Fruit fly (Drosophila melanogaster): ENCODE results near the gene GCC185.

Gene GCC185

dm6 chr3R:11974631-11975030 lies 35.9 kb upstream of the GCC185 start, which contains the start of gene Tango9 (continued):
- TF ChIP-seq CG4707 (GFP tag; optimal IDR thresholded peaks at IDR 0.05) (no peak), emc (GFP tag; optimal IDR thresholded peaks at IDR 0.05) (no peak), usp (GFP tag; optimal IDR thresholded peaks at IDR 0.05) (no peak), CG4820 (GFP tag; optimal IDR thresholded peaks at IDR 0.05) (no peak), Jarid2 (GFP tag; optimal IDR thresholded peaks at IDR 0.05) (no peak), CG12219 (GFP tag; optimal IDR thresholded peaks at IDR 0.05) (no peak), CG12744 (GFP tag; optimal IDR thresholded peaks at IDR 0.05) (no peak), bowl (GFP tag; IDR thresholded peaks at IDR 0.05) (no peak), Oaz (GFP tag; IDR thresholded peaks at IDR 0.05) (no peak), BtbVII (GFP tag; optimal IDR thresholded peaks at IDR 0.05) (no peak), Fer2 (tag; optimal IDR thresholded peaks at IDR 0.05) (no peak), mam (GFP tag; optimal IDR thresholded peaks at IDR 0.05) (no peak), Trl (optimal IDR thresholded peaks at IDR 0.05) (no peak), Trl (GFP tag; optimal IDR thresholded peaks at IDR 0.05) (no peak), CG3838 (GFP tag; optimal IDR thresholded peaks at IDR 0.05) (no peak), danr (GFP tag; IDR thresholded peaks at IDR 0.05) (no peak), CG5245 (GFP tag; optimal IDR thresholded peaks at IDR 0.05) (no peak), CG14667 (GFP tag; IDR thresholded peaks at IDR 0.05) (no peak), jigr1 (GFP tag; IDR thresholded peaks at IDR 0.05) (no peak), Hr3 (GFP tag; optimal IDR thresholded peaks at IDR 0.05) (no peak), lab (GFP tag; optimal IDR thresholded peaks at IDR 0.05) (no peak), Taf1 (GFP tag; IDR thresholded peaks at IDR 0.05) (no peak), CG4282 (GFP tag; optimal IDR thresholded peaks at IDR 0.05) (no peak), CG1233 (GFP tag; optimal IDR thresholded peaks at IDR 0.05) (no peak), peb (GFP tag; IDR thresholded peaks at IDR 0.05) (no peak), esg (GFP tag; conservative IDR thresholded peaks at IDR 0.05) (no peak), CG2202 (tag; optimal IDR thresholded peaks at IDR 0.05) (no peak), pzg (GFP tag; optimal IDR thresholded peaks at IDR 0.05) (peak; percentile 87), ase (GFP tag; IDR thresholded peaks at IDR 0.05) (no peak), nerfin-2 (GFP tag; IDR thresholded peaks at IDR 0.05; ENCODE audit: partially characterized antibody) (no peak), Hr78 (GFP tag; optimal IDR thresholded peaks at IDR 0.05) (no peak), Ets97D (GFP tag; optimal IDR thresholded peaks at IDR 0.05) (peak; percentile 88), CG3407 (GFP tag; optimal IDR thresholded peaks at IDR 0.05) (no peak), CG16815 (GFP tag; optimal IDR thresholded peaks at IDR 0.05) (no peak), CG13296 (GFP tag; optimal IDR thresholded peaks at IDR 0.05) (no peak), zen2 (GFP tag; IDR thresholded peaks at IDR 0.05; ENCODE audit: partially characterized antibody) (no peak), Rfx (GFP tag; IDR thresholded peaks at IDR 0.05) (peak; percentile 13; the same call in 1 of the 2 replicates)

DNA sequence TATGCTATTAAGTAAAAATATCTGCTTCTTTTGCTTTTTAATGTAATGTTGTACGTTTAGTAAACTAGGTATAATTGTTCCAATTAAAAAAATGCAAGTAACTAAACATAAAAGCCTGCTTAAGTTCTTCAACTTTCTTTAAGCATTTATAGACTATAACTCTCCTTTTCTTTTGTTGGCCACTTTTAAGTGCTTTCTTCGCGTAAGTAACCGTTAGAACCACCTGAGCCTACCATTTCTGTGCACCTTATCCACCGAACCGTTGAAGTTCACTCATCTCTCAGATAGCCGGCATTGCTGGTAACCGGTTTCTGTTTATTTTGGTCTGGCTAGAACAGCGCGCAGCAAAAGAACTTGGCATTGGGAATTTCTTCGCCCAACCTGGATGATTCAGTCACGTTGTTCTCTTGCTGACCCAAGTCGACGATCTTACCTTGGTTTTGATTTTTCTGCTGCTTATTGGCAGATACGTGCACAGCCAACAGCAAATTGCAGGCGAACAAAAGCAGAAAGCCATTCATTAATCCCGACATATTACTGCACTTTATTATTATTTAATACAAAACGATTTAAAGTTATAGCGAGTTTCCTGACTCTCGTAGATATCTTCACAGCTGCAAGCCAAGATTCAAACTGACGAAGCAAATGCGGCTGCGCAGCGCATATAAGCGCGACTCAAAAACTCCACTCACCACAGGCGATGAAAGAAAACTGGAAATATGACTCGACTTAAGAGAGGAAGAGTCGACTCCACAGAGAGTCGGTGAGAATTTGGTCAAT lies 33.8 kb upstream of the GCC185 start, which contains the start of gene CG10005:
Gene CG10005, minus strand, starts transcription at position 642 of the 780 bp plus-strand sequence.
- TF ChIP-seq Mad (GFP tag; optimal IDR thresholded peaks at IDR 0.05): no peak
- no peak for TF ChIP-seq CG14965 (GFP tag; optimal IDR thresholded peaks at IDR 0.05; ENCODE audit: borderline replicate concordance)
- no peak for TF ChIP-seq dpn (GFP tag; optimal IDR thresholded peaks at IDR 0.05)
- TF ChIP-seq Blimp-1 (GFP tag; optimal IDR thresholded peaks at IDR 0.05): peak; percentile 90
- no peak for TF ChIP-seq CG12942 (GFP tag; optimal IDR thresholded peaks at IDR 0.05)
- TF ChIP-seq Chrac-16 (GFP tag; optimal IDR thresholded peaks at IDR 0.05): no peak
- no peak for TF ChIP-seq cwo (GFP tag; optimal IDR thresholded peaks at IDR 0.05)
- TF ChIP-seq jing (GFP tag; optimal IDR thresholded peaks at IDR 0.05): no peak
- TF ChIP-seq peb (GFP tag; IDR thresholded peaks at IDR 0.05): no peak
- no peak for TF ChIP-seq hth (optimal IDR thresholded peaks at IDR 0.05)
- TF ChIP-seq CG2712 (tag; optimal IDR thresholded peaks at IDR 0.05): no peak
- TF ChIP-seq chinmo (GFP tag; IDR thresholded peaks at IDR 0.05; ENCODE audit: partially characterized antibody): 0 out of 4 replicates have a peak, but pooled peaks have one; percentile 65
- no peak for TF ChIP-seq Six4 (GFP tag; optimal IDR thresholded peaks at IDR 0.05)
- TF ChIP-seq kni (GFP tag; optimal IDR thresholded peaks at IDR 0.05): peak; percentile 69
- TF ChIP-seq CHES-1-like (GFP tag; optimal IDR thresholded peaks at IDR 0.05): no peak
- no peak for TF ChIP-seq CG3407 (GFP tag; optimal IDR thresholded peaks at IDR 0.05)
- TF ChIP-seq Nf-YA (GFP tag; IDR thresholded peaks at IDR 0.05): no peak

All from whole organism, embryonic.